Worm (Caenorhabditis elegans): Measurements from ENCODE around the gene Y105C5B.20.

Gene Y105C5B.20

DNA sequence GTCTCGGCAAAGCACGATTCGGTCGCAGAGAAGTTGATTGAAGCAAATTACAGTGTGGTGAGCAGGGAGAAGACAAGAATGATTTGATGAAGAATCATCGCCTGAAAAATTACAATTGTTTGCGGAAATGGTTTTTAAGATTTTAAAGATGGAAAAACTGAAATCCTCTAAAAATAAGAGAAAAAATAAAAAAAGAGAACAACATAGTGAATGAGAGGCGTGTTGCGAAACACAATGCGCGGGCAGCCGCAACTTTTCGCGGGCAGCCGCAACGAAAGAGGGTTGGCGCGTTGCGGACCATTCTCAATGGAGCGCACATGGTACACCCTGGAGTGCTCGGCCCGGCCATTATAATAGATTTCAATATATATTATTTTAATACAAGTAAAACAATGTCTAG lies at the start of gene Y105C5B.20:
Y105C5B.20 (minus strand) TSS at position 101 of the 400 bp plus-strand sequence.
- no peak for TF ChIP-seq dao-5 (tag; optimal IDR thresholded peaks at IDR 0.05)
- TF ChIP-seq him-1 (tag; optimal IDR thresholded peaks at IDR 0.05), result no peak
- TF ChIP-seq W03F9.2 (tag; optimal IDR thresholded peaks at IDR 0.05), result no peak

DNA sequence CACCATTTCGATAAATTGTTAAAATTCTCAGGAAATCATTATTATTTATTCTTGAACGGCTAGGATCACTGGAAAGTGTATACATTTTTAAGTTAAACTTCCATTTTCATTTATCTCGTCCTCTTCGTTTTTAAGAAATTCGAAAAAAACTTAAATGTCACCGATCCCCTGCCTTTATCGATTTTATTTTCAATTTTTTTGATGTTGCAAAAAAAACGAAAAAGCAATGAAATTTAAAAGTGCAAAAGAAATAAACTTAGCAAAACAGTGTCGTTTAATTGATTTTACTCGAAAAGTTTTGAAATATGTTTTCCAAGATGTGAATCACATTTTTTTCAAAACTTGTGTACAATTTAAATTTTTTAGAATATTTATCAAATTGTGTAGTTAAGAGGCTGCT lies 46.6 kb upstream of the Y105C5B.20 start:
- TF ChIP-seq dao-5 (tag; optimal IDR thresholded peaks at IDR 0.05), result no peak
- TF ChIP-seq W03F9.2 (tag; optimal IDR thresholded peaks at IDR 0.05), result no peak
- no peak for TF ChIP-seq him-1 (tag; optimal IDR thresholded peaks at IDR 0.05)

DNA sequence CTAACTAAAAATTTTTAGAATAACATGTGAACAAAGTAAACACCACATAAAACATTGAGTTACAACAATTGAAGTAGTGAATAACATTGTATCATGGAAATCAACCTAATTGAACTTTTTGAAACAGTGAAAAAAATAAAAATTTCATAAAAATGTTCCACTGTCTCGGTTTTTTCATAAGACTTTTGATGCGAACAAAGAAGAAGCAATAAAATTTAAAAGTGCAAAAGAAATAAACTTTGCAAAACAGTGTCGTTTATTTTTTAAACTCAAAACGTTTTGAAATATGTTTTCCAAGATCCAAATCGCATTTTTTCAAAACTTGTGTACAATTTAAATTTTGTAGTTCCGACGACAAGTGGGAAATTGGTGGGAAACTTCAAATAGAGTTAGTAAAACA lies 43.6 kb upstream of the Y105C5B.20 start:
- no peak for TF ChIP-seq him-1 (tag; optimal IDR thresholded peaks at IDR 0.05)
- TF ChIP-seq dao-5 (tag; optimal IDR thresholded peaks at IDR 0.05), result no peak
- TF ChIP-seq W03F9.2 (tag; optimal IDR thresholded peaks at IDR 0.05), result no peak

DNA sequence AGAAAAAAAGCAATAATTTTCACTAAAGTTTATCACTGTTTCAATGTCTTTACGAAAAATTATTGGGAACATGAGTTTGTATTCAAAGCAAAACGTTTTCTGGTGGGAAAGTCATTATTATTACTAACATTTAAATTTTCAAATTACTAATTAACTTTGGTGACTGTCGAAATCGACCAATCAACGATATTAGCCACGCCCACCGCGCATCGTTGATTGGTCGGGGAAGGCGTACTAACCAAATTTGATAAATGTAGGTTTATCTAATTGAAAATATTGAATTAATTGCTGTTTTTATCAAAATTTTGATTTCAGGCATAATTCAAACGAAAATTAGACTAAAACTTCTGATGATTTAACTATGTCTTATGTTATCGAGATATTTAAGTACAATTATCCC lies 42.3 kb upstream of the Y105C5B.20 start:
- TF ChIP-seq him-1 (tag; optimal IDR thresholded peaks at IDR 0.05), result no peak
- TF ChIP-seq W03F9.2 (tag; optimal IDR thresholded peaks at IDR 0.05), result no peak
- no peak for TF ChIP-seq dao-5 (tag; optimal IDR thresholded peaks at IDR 0.05)

DNA sequence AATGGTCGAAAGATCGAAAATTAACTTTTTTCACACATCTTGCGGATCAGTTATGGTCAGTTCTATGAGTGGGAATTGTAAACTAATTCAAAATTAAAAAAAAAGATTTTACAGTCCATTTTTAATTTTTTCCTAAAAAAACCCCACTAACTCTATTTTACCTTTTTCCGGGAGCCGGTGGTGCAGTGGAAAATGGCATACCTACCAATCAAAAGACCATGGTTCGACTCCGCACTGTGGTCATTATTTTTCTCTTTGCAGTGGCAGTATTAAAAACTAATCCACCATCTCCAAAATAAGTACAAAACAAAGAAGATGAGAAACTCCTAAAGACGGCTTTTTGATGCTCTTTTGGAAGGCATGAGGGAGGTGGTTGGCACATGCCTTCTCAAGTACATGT lies 41.7 kb upstream of the Y105C5B.20 start:
- no peak for TF ChIP-seq W03F9.2 (tag; optimal IDR thresholded peaks at IDR 0.05)
- no peak for TF ChIP-seq dao-5 (tag; optimal IDR thresholded peaks at IDR 0.05)
- TF ChIP-seq him-1 (tag; optimal IDR thresholded peaks at IDR 0.05), result no peak

DNA sequence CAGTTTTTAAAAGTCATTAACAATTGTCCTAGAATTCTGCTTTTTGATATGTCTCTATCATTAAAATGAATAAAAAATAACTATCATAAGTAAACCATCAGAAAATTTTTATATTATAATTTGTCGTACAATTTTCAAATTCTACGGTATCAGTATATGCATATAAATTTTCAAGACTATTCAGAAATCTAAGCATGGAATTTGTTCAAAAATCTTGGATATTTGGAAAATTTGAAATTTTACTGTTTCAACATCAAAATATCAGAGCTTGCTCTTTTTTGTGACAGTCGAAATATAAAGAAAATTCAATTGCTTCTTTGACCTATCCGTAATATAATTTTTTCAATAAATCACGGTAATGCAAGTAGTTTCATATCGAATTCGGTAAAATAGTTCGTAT lies 40.7 kb upstream of the Y105C5B.20 start:
- TF ChIP-seq him-1 (tag; optimal IDR thresholded peaks at IDR 0.05), result no peak
- TF ChIP-seq W03F9.2 (tag; optimal IDR thresholded peaks at IDR 0.05), result no peak
- TF ChIP-seq dao-5 (tag; optimal IDR thresholded peaks at IDR 0.05), result no peak

DNA sequence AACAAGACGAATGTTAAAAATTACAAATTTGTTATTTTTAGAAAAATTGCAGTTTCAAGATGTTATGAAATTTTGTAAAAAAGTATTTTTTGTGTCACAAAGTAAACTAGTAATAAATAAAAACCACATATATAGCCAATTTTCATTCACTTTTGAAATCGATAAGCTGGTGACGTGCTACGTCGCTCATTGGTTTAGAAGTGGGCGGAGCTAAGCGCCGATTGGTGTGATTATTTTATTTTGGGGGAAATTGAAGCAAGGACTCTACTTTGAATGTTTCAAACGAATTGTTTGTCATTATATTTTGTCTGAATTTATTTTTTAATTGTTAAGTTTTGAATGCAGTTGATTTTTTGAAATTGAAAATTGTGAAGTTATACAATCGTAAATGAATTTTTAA lies 39.9 kb upstream of the Y105C5B.20 start:
- no peak for TF ChIP-seq dao-5 (tag; optimal IDR thresholded peaks at IDR 0.05)
- no peak for TF ChIP-seq W03F9.2 (tag; optimal IDR thresholded peaks at IDR 0.05)
- TF ChIP-seq him-1 (tag; optimal IDR thresholded peaks at IDR 0.05), result no peak

DNA sequence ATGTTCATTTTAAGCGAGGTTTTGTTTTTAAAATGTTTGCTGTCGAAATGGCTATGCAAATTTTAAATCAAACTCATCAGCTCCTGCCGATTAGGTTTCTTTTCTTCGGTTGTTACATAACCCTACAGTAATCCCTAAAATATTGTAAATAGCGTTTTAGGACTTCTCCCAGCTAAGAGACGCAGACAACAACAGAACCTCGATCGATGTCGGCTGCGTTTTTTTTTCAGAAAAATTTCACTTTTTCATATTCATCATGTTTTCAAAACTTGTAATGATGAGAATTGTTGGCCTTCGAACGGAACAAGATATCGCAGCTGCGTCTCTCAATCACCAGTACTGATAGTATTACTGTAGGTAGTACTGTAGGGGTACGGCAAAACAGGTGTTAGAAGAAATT lies 34.1 kb upstream of the Y105C5B.20 start:
- no peak for TF ChIP-seq dao-5 (tag; optimal IDR thresholded peaks at IDR 0.05)
- TF ChIP-seq W03F9.2 (tag; optimal IDR thresholded peaks at IDR 0.05), result no peak
- TF ChIP-seq him-1 (tag; optimal IDR thresholded peaks at IDR 0.05), result no peak

DNA sequence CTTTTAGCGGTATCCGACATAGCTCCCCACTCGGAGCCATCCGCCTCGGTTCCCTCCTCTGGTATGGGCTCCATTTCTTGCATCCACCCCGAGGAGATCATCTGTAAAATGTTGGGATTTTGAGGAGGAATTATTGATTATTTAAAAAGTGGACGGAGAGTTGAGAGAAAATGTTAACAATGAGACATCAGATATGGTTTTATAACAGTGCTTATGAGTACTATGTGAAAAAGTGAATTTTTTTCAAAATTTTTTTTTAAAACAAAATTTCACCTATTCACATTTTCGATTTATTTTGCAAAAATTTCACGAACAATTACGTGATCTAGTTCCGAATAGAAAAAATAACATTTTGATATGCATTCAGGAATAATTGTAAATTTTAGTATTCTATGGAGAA lies 32.3 kb upstream of the Y105C5B.20 start, which contains the start of gene jac-1:
jac-1 (minus strand) TSS at position 101 of the 400 bp plus-strand sequence.
- TF ChIP-seq dao-5 (tag; optimal IDR thresholded peaks at IDR 0.05) (no peak), W03F9.2 (tag; optimal IDR thresholded peaks at IDR 0.05) (no peak), him-1 (tag; optimal IDR thresholded peaks at IDR 0.05) (no peak)

DNA sequence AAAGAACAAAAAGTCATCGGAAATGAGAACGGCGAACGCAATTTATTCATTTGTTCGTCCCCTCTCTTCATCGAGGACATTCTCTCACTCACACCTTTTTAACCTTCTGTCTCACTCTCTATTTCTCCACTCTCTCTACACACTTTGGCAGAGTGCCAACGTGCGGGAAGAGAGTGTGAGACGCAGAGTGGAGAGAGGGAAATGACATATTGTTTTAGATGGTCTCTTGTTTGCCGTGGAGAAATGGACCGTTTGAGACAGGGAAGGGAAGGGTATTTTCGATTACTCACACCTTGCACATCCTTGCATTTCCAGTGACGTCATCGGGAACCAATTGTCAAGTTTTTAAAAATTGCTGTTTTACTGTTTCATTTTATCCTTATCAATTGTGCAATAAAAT lies 29.8 kb upstream of the Y105C5B.20 start:
- TF ChIP-seq him-1 (tag; optimal IDR thresholded peaks at IDR 0.05) (no peak), W03F9.2 (tag; optimal IDR thresholded peaks at IDR 0.05) (no peak), dao-5 (tag; optimal IDR thresholded peaks at IDR 0.05) (no peak)

DNA sequence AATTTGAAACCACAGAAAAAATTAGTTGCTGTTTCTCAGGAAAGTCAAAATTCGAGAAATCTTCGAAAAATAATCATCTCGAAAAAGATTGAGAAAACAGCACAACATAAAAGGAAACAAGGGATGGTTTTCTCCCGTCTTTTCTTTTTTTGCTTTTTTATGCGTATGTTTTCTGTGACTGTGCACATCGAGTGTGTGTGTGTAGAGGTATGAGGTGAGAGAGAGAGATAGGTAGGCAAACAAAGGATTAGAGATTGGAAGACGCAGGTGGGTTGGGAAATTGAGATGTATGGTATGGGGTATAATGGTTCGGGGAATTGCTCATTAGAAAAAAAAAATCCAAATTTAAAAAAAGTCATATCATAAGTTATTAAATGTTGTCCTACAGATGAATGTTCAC lies 28.0 kb upstream of the Y105C5B.20 start:
- TF ChIP-seq him-1 (tag; optimal IDR thresholded peaks at IDR 0.05), result no peak
- TF ChIP-seq dao-5 (tag; optimal IDR thresholded peaks at IDR 0.05), result no peak
- TF ChIP-seq W03F9.2 (tag; optimal IDR thresholded peaks at IDR 0.05), result no peak

DNA sequence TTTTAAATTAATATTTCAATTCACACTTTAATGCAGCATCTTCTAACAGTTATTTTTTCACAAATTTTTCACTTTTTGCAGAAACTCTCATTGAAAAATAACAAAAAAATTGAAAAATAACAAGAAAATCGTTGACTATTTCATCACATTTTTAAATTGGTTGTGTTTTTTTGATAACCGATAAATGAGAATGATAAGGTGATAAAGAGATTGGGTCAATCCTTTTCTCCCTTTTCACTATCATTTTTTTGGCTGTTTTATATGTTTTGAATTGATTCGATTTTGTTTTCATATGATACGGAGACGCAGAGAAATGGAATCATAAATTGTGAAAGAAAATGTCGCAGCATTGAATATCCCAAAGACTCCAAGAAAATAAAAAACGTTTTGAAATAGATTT lies 21.3 kb upstream of the Y105C5B.20 start:
- no peak for TF ChIP-seq W03F9.2 (tag; optimal IDR thresholded peaks at IDR 0.05)
- TF ChIP-seq dao-5 (tag; optimal IDR thresholded peaks at IDR 0.05), result no peak
- TF ChIP-seq him-1 (tag; optimal IDR thresholded peaks at IDR 0.05), result no peak

DNA sequence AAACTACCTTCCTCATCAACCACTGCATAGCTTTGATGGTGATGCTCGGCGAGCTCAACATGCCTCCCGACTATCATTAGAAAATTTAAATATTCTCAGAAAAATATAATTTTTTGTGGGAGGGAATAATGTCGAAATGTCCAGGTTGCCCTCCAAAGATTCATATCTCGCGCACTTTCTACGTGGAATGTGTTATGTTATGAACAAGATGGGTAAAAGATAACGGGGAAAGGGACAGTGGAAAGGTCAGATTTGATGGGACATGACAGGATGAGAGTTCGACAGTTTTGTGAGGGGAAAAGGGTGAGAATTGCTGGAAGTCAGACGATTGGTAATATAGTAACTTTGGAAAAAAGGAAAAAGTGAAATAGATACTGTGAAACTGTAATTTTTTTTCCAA lies 11.9 kb upstream of the Y105C5B.20 start:
- TF ChIP-seq W03F9.2 (tag; optimal IDR thresholded peaks at IDR 0.05), result no peak

DNA sequence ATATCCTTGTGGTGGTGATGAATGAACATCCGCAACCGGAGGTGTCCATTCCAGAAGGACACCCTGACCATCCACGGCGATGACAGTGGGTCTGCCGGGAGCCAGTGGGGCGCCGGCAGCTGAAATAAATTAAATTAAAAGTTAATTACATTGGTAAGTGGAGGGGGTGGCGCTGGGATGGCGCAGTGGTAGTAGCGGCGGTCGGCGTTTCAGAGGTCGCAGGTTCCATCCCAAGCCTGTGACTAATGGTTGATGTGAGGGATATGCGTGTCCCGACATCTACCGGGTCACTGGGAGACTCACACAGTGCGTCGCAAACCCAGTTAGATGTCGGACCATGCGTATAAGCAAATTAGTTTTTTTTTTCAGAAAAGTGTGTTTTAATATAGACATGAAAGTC lies 11.1 kb upstream of the Y105C5B.20 start:
- TF ChIP-seq W03F9.2 (tag; optimal IDR thresholded peaks at IDR 0.05), result no peak
- TF ChIP-seq dao-5 (tag; optimal IDR thresholded peaks at IDR 0.05), result no peak
- TF ChIP-seq him-1 (tag; optimal IDR thresholded peaks at IDR 0.05), result no peak

DNA sequence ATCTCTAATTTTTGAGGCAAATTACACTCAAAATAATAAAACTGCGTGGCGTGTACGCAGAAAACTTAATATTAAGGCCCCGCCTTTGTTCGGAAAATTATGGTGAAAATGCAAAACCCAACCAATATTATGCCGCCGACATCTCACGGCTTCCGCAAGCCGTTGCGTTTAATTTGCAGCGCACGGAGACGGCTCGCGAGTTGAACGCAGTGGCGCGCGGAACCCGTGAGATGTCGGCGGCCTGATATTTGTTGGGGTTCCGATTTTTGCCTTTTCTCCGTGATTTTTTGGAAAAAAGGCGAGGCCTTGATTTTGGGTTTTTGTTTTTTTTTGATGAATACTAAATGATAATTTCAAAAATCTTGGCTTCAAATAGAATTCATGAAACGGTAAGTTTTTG lies 6.7 kb upstream of the Y105C5B.20 start:
- no peak for TF ChIP-seq him-1 (tag; optimal IDR thresholded peaks at IDR 0.05)
- TF ChIP-seq W03F9.2 (tag; optimal IDR thresholded peaks at IDR 0.05), result no peak
- TF ChIP-seq dao-5 (tag; optimal IDR thresholded peaks at IDR 0.05), result no peak

DNA sequence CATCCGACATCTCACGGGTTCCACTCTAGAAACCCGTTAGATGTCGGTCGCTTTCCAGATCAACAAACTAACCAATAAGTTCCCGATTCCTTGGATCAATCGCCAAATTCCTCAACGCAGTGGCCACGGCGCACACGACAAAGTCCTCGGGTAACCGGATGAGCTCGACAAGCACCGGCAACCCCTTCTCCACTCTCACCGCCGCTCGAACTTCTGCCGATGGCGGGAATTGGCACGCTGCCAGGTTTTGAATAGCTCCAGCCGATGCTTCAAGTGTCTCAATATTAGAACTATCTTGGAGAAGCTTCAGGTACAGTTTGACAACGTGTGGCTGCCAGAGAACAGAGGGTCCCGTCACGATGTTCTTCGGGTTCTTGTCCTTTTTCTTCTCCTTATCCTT lies 5.3 kb upstream of the Y105C5B.20 start:
- no peak for TF ChIP-seq W03F9.2 (tag; optimal IDR thresholded peaks at IDR 0.05)

Measured in whole organism, L4/young adult.